Fruit fly (Drosophila melanogaster) whole organism, embryonic: Measurements from ENCODE around the gene CG11986.
A peak's percentile ranks its signal among the peaks of the same experiment; 100 is the strongest.

ENCODE experiments used
- CG12071 ChIP-seq: fragments of 200-800 bp; sonication (Bioruptor generic); optimal IDR thresholded peaks from 3 replicates; lab custom pipeline; 2018; ENCODE audit warnings: missing biosample characterization, mild to moderate bottlenecking, missing genetic modification characterization
- CG12155 ChIP-seq: fragments of 200-800 bp; sonication (Bioruptor generic); optimal IDR thresholded peaks from 3 replicates; lab custom pipeline; 2016; ENCODE audit warnings: missing biosample characterization, missing genetic modification characterization
- CG13123 ChIP-seq: fragments of 200-800 bp; sonication (Bioruptor generic); optimal IDR thresholded peaks from 2 replicates; lab custom pipeline; 2016; ENCODE audit warnings: missing biosample characterization, missing genetic modification characterization
- CG13775 ChIP-seq: fragments of 200-800 bp; sonication (Bioruptor generic); optimal IDR thresholded peaks from 3 replicates; lab custom pipeline; 2017; ENCODE audit warnings: missing biosample characterization, mild to moderate bottlenecking, missing genetic modification characterization
- CG14667 ChIP-seq: fragments of 200-800 bp; sonication (Bioruptor generic); IDR thresholded peaks from 2 replicates; pipeline ENCODE4 v1.3.6; 2022; ENCODE audit warnings: missing biosample characterization, missing genetic modification characterization
- CG15011 ChIP-seq: fragments of 200-800 bp; sonication (Bioruptor generic); optimal IDR thresholded peaks from 3 replicates; lab custom pipeline; 2018; ENCODE audit warnings: missing biosample characterization, mild to moderate bottlenecking, missing genetic modification characterization
- CG17385 ChIP-seq: fragments of 200-800 bp; sonication (Bioruptor generic); optimal IDR thresholded peaks from 3 replicates; lab custom pipeline; 2018; ENCODE audit warnings: missing biosample characterization, mild to moderate bottlenecking, missing genetic modification characterization
- CG17802 ChIP-seq: fragments of 200-800 bp; sonication (Bioruptor generic); optimal IDR thresholded peaks from 2 replicates; lab custom pipeline; 2018; ENCODE audit warnings: missing biosample characterization, mild to moderate bottlenecking, missing genetic modification characterization, moderate library complexity
- CG2120 ChIP-seq: fragments of 200-800 bp; sonication (Bioruptor generic); optimal IDR thresholded peaks from 3 replicates; lab custom pipeline; 2016; ENCODE audit warnings: missing biosample characterization, missing genetic modification characterization
- CG2889 ChIP-seq: fragments of 200-800 bp; sonication (Bioruptor generic); IDR thresholded peaks from 3 replicates; pipeline ENCODE4 v1.3.6; 2022; ENCODE audit warnings: missing biosample characterization, missing genetic modification characterization
- CG30020 ChIP-seq: fragments of 200-800 bp; optimal IDR thresholded peaks from 2 replicates; lab custom pipeline; 2019; ENCODE audit warnings: missing biosample characterization, mild to moderate bottlenecking, missing genetic modification characterization, moderate library complexity
- CG30403 ChIP-seq: fragments of 200-800 bp; sonication (Bioruptor generic); optimal IDR thresholded peaks from 3 replicates; lab custom pipeline; 2016; ENCODE audit warnings: missing biosample characterization, missing genetic modification characterization
- CG30431 ChIP-seq: fragments of 200-800 bp; sonication (Bioruptor generic); optimal IDR thresholded peaks from 2 replicates; lab custom pipeline; 2017; ENCODE audit warnings: missing biosample characterization, missing genetic modification characterization
- CG33213 ChIP-seq: fragments of 200-800 bp; sonication (Bioruptor generic); optimal IDR thresholded peaks from 3 replicates; lab custom pipeline; 2016; ENCODE audit warnings: missing biosample characterization, missing genetic modification characterization
- CG33557 ChIP-seq: fragments of 200-800 bp; sonication (Bioruptor generic); optimal IDR thresholded peaks from 2 replicates; lab custom pipeline; 2019; ENCODE audit warnings: missing biosample characterization, mild to moderate bottlenecking, missing genetic modification characterization, moderate library complexity
- CG34376 ChIP-seq: fragments of 200-800 bp; sonication (Bioruptor generic); optimal IDR thresholded peaks from 2 replicates; lab custom pipeline; 2018; ENCODE audit warnings: missing biosample characterization, mild to moderate bottlenecking, missing genetic modification characterization
- CG3995 ChIP-seq: fragments of 200-800 bp; sonication (Bioruptor generic); optimal IDR thresholded peaks from 3 replicates; lab custom pipeline; 2016; ENCODE audit warnings: missing biosample characterization, missing genetic modification characterization
- CG4360 ChIP-seq: fragments of 200-800 bp; sonication (Bioruptor generic); IDR thresholded peaks from 2 replicates; pipeline ENCODE4 v1.3.6; 2022; ENCODE audit warnings: missing biosample characterization, missing genetic modification characterization
- CG5953 ChIP-seq: fragments of 200-800 bp; sonication (Bioruptor generic); IDR thresholded peaks from 2 replicates; pipeline ENCODE4 v1.3.6; 2022; ENCODE audit warnings: missing biosample characterization, missing genetic modification characterization
- CG6175 ChIP-seq: fragments of 200-800 bp; sonication (Bioruptor generic); IDR thresholded peaks from 3 replicates; pipeline ENCODE4 v1.3.6; 2022; ENCODE audit warnings: missing biosample characterization, missing genetic modification characterization
- CG7372 ChIP-seq: fragments of 200-800 bp; sonication (Bioruptor generic); IDR thresholded peaks from 2 replicates; pipeline ENCODE4 v1.3.6; 2022; ENCODE audit warnings: missing biosample characterization, missing genetic modification characterization
- CG8924 ChIP-seq: fragments of 200-800 bp; optimal IDR thresholded peaks from 3 replicates; lab custom pipeline; 2019; ENCODE audit warnings: missing biosample characterization, mild to moderate bottlenecking, missing genetic modification characterization, moderate library complexity
- Camta ChIP-seq: fragments of 200-800 bp; sonication (Bioruptor generic); optimal IDR thresholded peaks from 2 replicates; lab custom pipeline; 2016; ENCODE audit warnings: missing biosample characterization, missing genetic modification characterization
- Dll ChIP-seq: fragments of 200-800 bp; sonication (Bioruptor generic); IDR thresholded peaks from 4 replicates; pipeline ENCODE4 v1.3.6; 2022; ENCODE audit warnings: missing biosample characterization, missing genetic modification characterization; ENCODE audit not compliant: partially characterized antibody
- Eip74EF ChIP-seq, 2 experiments: fragments of 200-800 bp in 1 of 2; fragments of >200 bp in 1 of 2; sonication (Bioruptor generic) in 1 of 2; optimal IDR thresholded peaks; 2 replicates each; lab custom pipeline; 2017 to 2019; ENCODE audit warnings: missing biosample characterization in 2 of 2, missing genetic modification characterization in 2 of 2, mild to moderate bottlenecking in 1 of 2, moderate library complexity in 1 of 2
- Lim3 ChIP-seq: fragments of 200-800 bp; sonication (Bioruptor generic); IDR thresholded peaks from 2 replicates; pipeline ENCODE4 v1.3.6; 2022; ENCODE audit warnings: missing biosample characterization, missing genetic modification characterization
- MBD-R2 ChIP-seq: fragments of 200-800 bp; sonication (Bioruptor generic); IDR thresholded peaks from 2 replicates; pipeline ENCODE4 v1.3.6; 2022; ENCODE audit warnings: missing biosample characterization, missing genetic modification characterization
- Oaz ChIP-seq: fragments of 200-800 bp; sonication (Bioruptor generic); IDR thresholded peaks from 2 replicates; pipeline ENCODE4 v1.3.6; 2022; ENCODE audit warnings: missing biosample characterization, missing genetic modification characterization
- PHDP ChIP-seq: fragments of 200-800 bp; sonication (Bioruptor generic); optimal IDR thresholded peaks from 3 replicates; lab custom pipeline; 2018; ENCODE audit warnings: missing biosample characterization, mild to moderate bottlenecking, missing genetic modification characterization, moderate library complexity
- Ravus ChIP-seq: fragments of 200-800 bp; sonication (Bioruptor generic); IDR thresholded peaks from 2 replicates; pipeline ENCODE4 v1.3.6; 2022; ENCODE audit warnings: missing biosample characterization, missing genetic modification characterization
- Sox100B ChIP-seq: fragments of 200-800 bp; sonication (Bioruptor generic); optimal IDR thresholded peaks from 3 replicates; lab custom pipeline; 2018; ENCODE audit warnings: missing biosample characterization, mild to moderate bottlenecking, missing genetic modification characterization
- Ssrp ChIP-seq: fragments of 200-800 bp; sonication (Bioruptor generic); optimal IDR thresholded peaks from 2 replicates; lab custom pipeline; 2018; ENCODE audit warnings: missing biosample characterization, mild to moderate bottlenecking, missing genetic modification characterization, moderate library complexity
- amos ChIP-seq: fragments of 200-800 bp; sonication (Bioruptor generic); IDR thresholded peaks from 2 replicates; pipeline ENCODE4 v1.3.6; 2022; ENCODE audit warnings: missing biosample characterization, missing genetic modification characterization; ENCODE audit not compliant: partially characterized antibody
- ara ChIP-seq: fragments of 200-800 bp; sonication (Bioruptor generic); IDR thresholded peaks from 2 replicates; pipeline ENCODE4 v1.3.6; 2022; ENCODE audit warnings: missing biosample characterization, missing genetic modification characterization
- ato ChIP-seq: fragments of 200-800 bp; sonication (Bioruptor generic); IDR thresholded peaks from 2 replicates; pipeline ENCODE4 v1.3.6; 2022; ENCODE audit warnings: missing biosample characterization, missing genetic modification characterization; ENCODE audit not compliant: partially characterized antibody
- chif ChIP-seq, 2 experiments: fragments of 200-800 bp; sonication (Bioruptor generic); optimal IDR thresholded peaks; 3 replicates each; lab custom pipeline; 2016; ENCODE audit warnings: missing biosample characterization in 2 of 2, missing genetic modification characterization in 2 of 2
- fd64A ChIP-seq: fragments of 200-800 bp; sonication (Bioruptor generic); optimal IDR thresholded peaks from 3 replicates; lab custom pipeline; 2018; ENCODE audit warnings: missing biosample characterization, mild to moderate bottlenecking, missing genetic modification characterization
- gfzf ChIP-seq: fragments of 200-800 bp; sonication (Bioruptor generic); optimal IDR thresholded peaks from 2 replicates; lab custom pipeline; 2016; ENCODE audit warnings: missing biosample characterization, mild to moderate bottlenecking, missing genetic modification characterization, moderate library complexity
- jumu ChIP-seq: fragments of 200-800 bp; sonication (Bioruptor generic); optimal IDR thresholded peaks from 3 replicates; lab custom pipeline; 2016; ENCODE audit warnings: missing biosample characterization, missing genetic modification characterization
- knrl ChIP-seq: fragments of 200-800 bp; sonication (Bioruptor generic); IDR thresholded peaks from 3 replicates; pipeline ENCODE4 v1.3.6; 2022; ENCODE audit warnings: missing biosample characterization, missing genetic modification characterization; ENCODE audit not compliant: partially characterized antibody
- org-1 ChIP-seq: fragments of 200-800 bp; sonication (Bioruptor generic); optimal IDR thresholded peaks from 2 replicates; lab custom pipeline; 2017; ENCODE audit warnings: missing biosample characterization, missing genetic modification characterization
- otp ChIP-seq: fragments of 200-800 bp; sonication (Bioruptor generic); IDR thresholded peaks from 3 replicates; pipeline ENCODE4, ENCODE4 v1.3.6; 2022; ENCODE audit warnings: missing biosample characterization, missing genetic modification characterization
- pfk ChIP-seq: fragments of 200-800 bp; sonication (Bioruptor generic); optimal IDR thresholded peaks from 2 replicates; lab custom pipeline; 2018; ENCODE audit warnings: missing biosample characterization, mild to moderate bottlenecking, missing genetic modification characterization, moderate library complexity
- prd ChIP-seq, 3 experiments: fragments of >200 bp in 2 of 3; fragments of 200-800 bp in 1 of 3; sonication (Bioruptor generic) in 1 of 3; optimal IDR thresholded peaks in 2 of 3; IDR thresholded peaks in 1 of 3; 2 replicates in 2 of 3; 3 replicates in 1 of 3; pipeline versions ENCODE4 v1.3.6 to Lab custom; 2017 to 2022; ENCODE audit warnings: missing biosample characterization in 1 of 3, missing genetic modification characterization in 1 of 3
- row ChIP-seq: fragments of 200-800 bp; sonication (Bioruptor generic); IDR thresholded peaks from 3 replicates; pipeline ENCODE4 v1.3.6; 2022; ENCODE audit warnings: missing biosample characterization, missing genetic modification characterization
- salm ChIP-seq: fragments of 200-800 bp; sonication (Bioruptor generic); optimal IDR thresholded peaks from 2 replicates; lab custom pipeline; 2018; ENCODE audit warnings: missing biosample characterization, mild to moderate bottlenecking, missing genetic modification characterization
- sug ChIP-seq: fragments of 200-800 bp; optimal IDR thresholded peaks from 2 replicates; lab custom pipeline; 2019; ENCODE audit warnings: missing biosample characterization, mild to moderate bottlenecking, missing genetic modification characterization, moderate library complexity
- tap ChIP-seq: fragments of 200-800 bp; optimal IDR thresholded peaks from 3 replicates; lab custom pipeline; 2019; ENCODE audit warnings: missing biosample characterization, mild to moderate bottlenecking, missing genetic modification characterization, moderate library complexity
- tio ChIP-seq: fragments of 200-800 bp; sonication (Bioruptor generic); optimal IDR thresholded peaks from 2 replicates; lab custom pipeline; 2017; ENCODE audit warnings: missing biosample characterization, missing genetic modification characterization, inconsistent platforms
- tx ChIP-seq: fragments of 200-800 bp; sonication (Bioruptor generic); optimal IDR thresholded peaks from 2 replicates; lab custom pipeline; 2016; ENCODE audit warnings: missing biosample characterization, missing genetic modification characterization

CG11986 gene

dm6 chr3R:9053850-9054441 is 38.7 kb downstream of the CG11986 start (continued):
- TF ChIP-seq pfk (GFP tag; lab: Kevin White, UChicago) (no peak), tx (peak; percentile 47), CG8924 (tag; lab: Kevin White, UChicago) (no peak), ara (GFP tag; lab: Robert Waterston, UW) (no peak), tio (GFP tag; lab: Kevin White, UChicago) (peak; percentile 40), org-1 (GFP tag; lab: Kevin White, UChicago) (peak; percentile 48), tap (peak; percentile 25), CG30431 (GFP tag; lab: Kevin White, UChicago) (peak; percentile 8), ato (GFP tag; lab: Robert Waterston, UW) (no peak), CG12155 (GFP tag; lab: Kevin White, UChicago) (peak; percentile 18), CG33557 (GFP tag; lab: Kevin White, UChicago) (no peak), CG2120 (GFP tag; lab: Kevin White, UChicago) (peak; percentile 68), CG7372 (GFP tag; lab: Robert Waterston, UW) (no peak), Lim3 (GFP tag; lab: Robert Waterston, UW) (no peak), Sox100B (peak; percentile 69), prd (optimal IDR thresholded peaks at IDR 0.05; lab: Kevin White, UChicago) (no peak), prd (GFP tag; IDR thresholded peaks at IDR 0.05; lab: Robert Waterston, UW) (no peak), row (GFP tag; lab: Robert Waterston, UW) (no peak), MBD-R2 (GFP tag; lab: Robert Waterston, UW) (no peak), gfzf (GFP tag; lab: Kevin White, UChicago) (no peak), CG13123 (no peak), chif (GFP tag; optimal IDR thresholded peaks at IDR 0.05; lab: Kevin White, UChicago) (peak in 1 of 2 experiments; percentile 18), PHDP (tag; lab: Kevin White, UChicago) (no peak), CG6175 (GFP tag; lab: Robert Waterston, UW) (no peak), CG4360 (GFP tag; lab: Robert Waterston, UW) (no peak), knrl (GFP tag; lab: Robert Waterston, UW) (no peak), CG5953 (GFP tag; lab: Robert Waterston, UW) (no peak), CG14667 (GFP tag; lab: Robert Waterston, UW) (no peak), Dll (no peak), CG12071 (GFP tag; lab: Kevin White, UChicago) (no peak), CG15011 (no peak), Oaz (GFP tag; lab: Robert Waterston, UW) (no peak), CG13775 (GFP tag; lab: Kevin White, UChicago) (peak; percentile 53), CG33213 (GFP tag; lab: Kevin White, UChicago) (no peak), CG30020 (tag; lab: Kevin White, UChicago) (no peak), CG17385 (GFP tag; lab: Kevin White, UChicago) (no peak), Ssrp (tag; lab: Kevin White, UChicago) (peak; percentile 38), CG17802 (tag; lab: Kevin White, UChicago) (no peak), Camta (GFP tag; lab: Kevin White, UChicago) (no peak), amos (no peak), CG34376 (GFP tag; lab: Kevin White, UChicago) (no peak), fd64A (no peak), salm (tag; lab: Kevin White, UChicago) (no peak), jumu (GFP tag; lab: Kevin White, UChicago) (peak; percentile 8), CG2889 (GFP tag; lab: Robert Waterston, UW) (no peak), Eip74EF (GFP tag; optimal IDR thresholded peaks at IDR 0.05; lab: Kevin White, UChicago) (peak in 1 of 2 experiments; percentile 7), CG30403 (GFP tag; lab: Kevin White, UChicago) (peak; percentile 58), otp (GFP tag; lab: Robert Waterston, UW) (no peak), CG3995 (peak; percentile 8), Ravus (GFP tag; lab: Robert Waterston, UW) (no peak), sug (tag; lab: Kevin White, UChicago) (no peak)
